Fruit fly (Drosophila melanogaster): ENCODE measurements around the gene CG32548.

The CG32548 gene

DNA sequence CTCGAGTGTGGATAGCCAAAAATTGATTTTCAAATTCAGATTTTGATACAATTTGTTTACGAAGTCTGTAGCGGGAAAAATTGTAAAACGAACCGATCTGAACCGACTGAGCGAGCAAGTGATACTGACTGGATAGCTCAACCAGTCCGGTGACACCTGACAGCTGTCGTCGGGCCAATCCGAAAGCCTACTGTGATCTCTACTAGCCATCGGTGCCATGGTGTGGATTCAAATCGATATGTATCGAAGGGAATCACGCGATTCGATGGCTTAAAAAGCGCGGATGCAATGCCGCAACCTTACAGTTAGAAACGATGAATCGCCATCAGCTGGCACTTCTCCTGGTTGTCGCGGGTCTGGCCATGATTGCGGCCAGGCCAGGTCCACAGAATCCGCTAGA is 3.2 kb downstream of the CG32548 start, which contains the start of gene CG6290:
CG6290 (plus strand) TSS at position 301 of the 400 bp plus-strand sequence.
- TF ChIP-seq usp (GFP tag; optimal IDR thresholded peaks at IDR 0.05) (no peak), CG8478 (optimal IDR thresholded peaks at IDR 0.05) (no peak)

DNA sequence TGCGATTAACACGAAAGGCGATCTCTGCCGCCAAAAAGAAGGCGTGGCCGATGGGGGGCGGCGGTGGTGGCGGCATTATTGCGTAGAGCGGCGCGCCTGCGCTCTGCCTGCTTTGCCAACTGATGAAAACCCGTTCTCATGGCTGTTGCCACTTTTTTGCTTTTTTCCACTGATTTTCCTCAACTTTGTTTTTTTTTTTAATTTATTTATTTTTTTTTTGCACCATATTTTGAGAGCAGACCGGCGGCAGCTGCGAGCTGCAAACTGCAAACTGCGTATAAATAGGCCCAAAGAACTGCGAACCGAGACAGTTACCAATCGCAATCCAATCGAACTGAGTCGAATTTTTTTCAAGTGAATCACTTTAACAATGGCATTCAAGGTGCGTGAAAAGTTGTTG is 18.3 kb downstream of the CG32548 start, which contains the start of gene CG42323:
CG42323 (plus strand) TSS at position 302 of the 400 bp plus-strand sequence.
- TF ChIP-seq Dll (optimal IDR thresholded peaks at IDR 0.05) (no peak), usp (GFP tag; optimal IDR thresholded peaks at IDR 0.05) (no peak), psq (optimal IDR thresholded peaks at IDR 0.05) (no peak), EcR (GFP tag; optimal IDR thresholded peaks at IDR 0.05) (no peak), pan (optimal IDR thresholded peaks at IDR 0.05) (no peak)

DNA sequence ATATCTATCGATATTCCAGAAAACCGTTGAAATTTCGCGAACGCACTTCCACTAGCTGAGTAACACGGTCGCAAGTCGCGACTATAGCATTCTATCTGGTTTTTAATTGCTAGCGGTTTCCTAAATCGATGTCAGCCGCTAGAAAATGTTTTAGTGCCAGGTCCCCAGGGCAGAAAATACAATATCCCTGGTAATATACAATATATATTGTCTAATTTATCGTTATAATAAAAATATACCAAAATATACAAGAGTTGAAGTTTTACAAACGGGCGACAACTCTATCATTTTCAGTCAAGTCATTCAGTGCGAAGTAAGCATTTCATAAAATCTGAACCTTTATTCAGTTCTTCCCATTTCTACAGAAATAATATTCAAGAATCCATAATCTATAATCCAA is 25.3 kb downstream of the CG32548 start, which contains the start of gene CG15056:
CG15056 (plus strand) TSS at position 301 of the 400 bp plus-strand sequence.
- TF ChIP-seq usp (GFP tag; optimal IDR thresholded peaks at IDR 0.05): no peak
- TF ChIP-seq psq (optimal IDR thresholded peaks at IDR 0.05): no peak
- no peak for TF ChIP-seq pan (optimal IDR thresholded peaks at IDR 0.05)
- TF ChIP-seq EcR (GFP tag; optimal IDR thresholded peaks at IDR 0.05): no peak
- TF ChIP-seq CG8478 (optimal IDR thresholded peaks at IDR 0.05): no peak
- no peak for TF ChIP-seq Dll (optimal IDR thresholded peaks at IDR 0.05)

DNA sequence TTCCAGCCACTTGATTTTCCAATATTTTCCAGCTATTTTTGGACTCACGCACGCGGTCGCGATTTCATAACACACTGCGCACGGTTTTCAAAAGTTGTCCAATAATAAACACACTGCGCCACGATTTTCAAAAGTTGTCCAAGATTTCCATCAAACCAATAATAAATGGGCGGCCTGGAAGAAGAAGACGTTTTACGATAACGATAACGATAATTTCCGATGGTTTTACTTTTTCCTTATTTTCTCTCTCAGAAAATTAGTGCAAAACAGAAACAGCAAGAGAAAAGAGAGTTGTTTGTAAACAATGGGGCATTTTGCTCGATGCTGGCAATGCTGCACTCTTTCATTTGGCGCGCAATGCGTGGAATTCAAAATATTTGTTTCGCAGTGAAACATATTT is 30.4 kb downstream of the CG32548 start, which contains the start of gene Nt5b:
Nt5b (minus strand) TSS at position 207 of the 400 bp plus-strand sequence.
- TF ChIP-seq EcR (GFP tag; optimal IDR thresholded peaks at IDR 0.05) (no peak), Dll (optimal IDR thresholded peaks at IDR 0.05) (no peak), pan (optimal IDR thresholded peaks at IDR 0.05) (no peak), usp (GFP tag; optimal IDR thresholded peaks at IDR 0.05) (no peak), CG8478 (optimal IDR thresholded peaks at IDR 0.05) (no peak), psq (optimal IDR thresholded peaks at IDR 0.05) (no peak)

DNA sequence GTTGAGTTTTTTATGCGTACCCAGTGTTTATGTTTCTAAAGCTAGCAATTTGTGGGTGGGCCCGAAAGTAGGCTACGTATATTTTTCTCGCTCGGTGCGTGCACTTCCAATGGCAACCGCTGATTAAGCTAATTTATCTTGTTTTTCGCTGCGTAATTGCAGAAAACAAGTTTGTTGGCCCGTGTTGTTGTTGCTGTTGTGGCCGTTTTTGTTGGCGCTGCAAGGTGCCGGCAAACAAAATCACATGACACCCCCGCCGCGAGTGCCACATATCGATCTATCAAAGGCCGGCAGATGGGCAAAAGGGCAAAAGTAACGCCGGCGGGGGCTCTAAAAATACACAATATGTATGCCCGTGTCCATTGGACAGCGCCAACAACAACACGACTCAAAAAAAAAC is 30.9 kb downstream of the CG32548 start:
- TF ChIP-seq Dll (optimal IDR thresholded peaks at IDR 0.05) (peak; percentile 16), CG8478 (optimal IDR thresholded peaks at IDR 0.05) (no peak), pan (optimal IDR thresholded peaks at IDR 0.05) (no peak)

DNA sequence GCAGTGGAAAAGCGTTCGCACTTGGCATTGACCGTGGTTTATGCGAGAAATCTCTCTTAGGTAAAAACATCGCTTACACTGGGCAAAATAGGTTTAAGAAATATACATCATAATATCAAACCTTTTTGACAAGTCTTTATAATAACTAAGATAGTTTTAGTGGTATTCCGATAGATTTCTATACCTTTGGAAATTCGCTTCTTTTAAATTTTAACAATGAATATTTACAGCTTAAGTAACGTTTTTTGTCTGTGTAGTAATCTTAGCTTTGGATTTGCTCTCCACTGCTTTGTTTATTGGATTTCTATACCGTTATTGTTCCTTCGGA is 33.0 kb downstream of the CG32548 start:
- TF ChIP-seq usp (GFP tag; optimal IDR thresholded peaks at IDR 0.05) (no peak), EcR (GFP tag; optimal IDR thresholded peaks at IDR 0.05) (no peak), CG8478 (optimal IDR thresholded peaks at IDR 0.05) (no peak), Dll (optimal IDR thresholded peaks at IDR 0.05) (no peak), psq (optimal IDR thresholded peaks at IDR 0.05) (no peak), pan (optimal IDR thresholded peaks at IDR 0.05) (no peak)

DNA sequence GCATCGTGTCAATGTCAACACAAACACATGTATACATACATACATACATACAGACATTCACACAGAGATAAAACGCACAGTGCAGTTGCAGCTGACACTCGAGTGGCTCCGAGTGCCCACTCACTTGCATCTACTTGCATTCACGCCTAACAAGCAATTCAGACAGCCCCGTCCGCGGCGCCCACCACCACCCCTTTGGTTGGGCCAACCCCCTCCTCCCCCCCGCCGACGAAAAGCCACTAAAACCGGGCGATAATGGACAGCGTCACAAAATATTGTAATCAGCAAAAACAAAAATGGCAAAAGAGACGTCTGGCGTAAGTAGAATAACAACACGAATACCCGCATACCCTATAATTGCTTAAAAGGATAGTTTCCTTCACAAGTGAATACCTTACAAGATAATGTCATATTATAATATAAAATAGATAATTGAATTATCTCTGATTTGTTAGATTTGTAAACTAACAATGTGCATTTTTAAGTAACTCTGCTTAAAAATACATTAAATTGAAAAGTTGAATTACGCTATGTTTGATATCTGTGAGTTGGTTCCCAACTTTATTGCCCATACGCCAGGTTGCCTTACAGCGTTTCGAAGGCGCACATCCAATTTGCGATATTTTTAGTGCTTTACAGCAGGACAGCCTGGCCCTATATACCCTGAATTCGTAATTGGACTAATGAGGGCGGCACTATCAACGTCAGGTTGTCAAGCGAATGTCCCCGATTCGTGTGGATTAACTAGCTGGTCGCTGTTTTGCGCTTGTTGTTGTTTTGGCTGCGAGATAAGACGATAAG is 33.6 kb downstream of the CG32548 start:
- TF ChIP-seq psq (optimal IDR thresholded peaks at IDR 0.05) (no peak), EcR (GFP tag; optimal IDR thresholded peaks at IDR 0.05) (no peak), usp (GFP tag; optimal IDR thresholded peaks at IDR 0.05) (no peak), Dll (optimal IDR thresholded peaks at IDR 0.05) (no peak)

DNA sequence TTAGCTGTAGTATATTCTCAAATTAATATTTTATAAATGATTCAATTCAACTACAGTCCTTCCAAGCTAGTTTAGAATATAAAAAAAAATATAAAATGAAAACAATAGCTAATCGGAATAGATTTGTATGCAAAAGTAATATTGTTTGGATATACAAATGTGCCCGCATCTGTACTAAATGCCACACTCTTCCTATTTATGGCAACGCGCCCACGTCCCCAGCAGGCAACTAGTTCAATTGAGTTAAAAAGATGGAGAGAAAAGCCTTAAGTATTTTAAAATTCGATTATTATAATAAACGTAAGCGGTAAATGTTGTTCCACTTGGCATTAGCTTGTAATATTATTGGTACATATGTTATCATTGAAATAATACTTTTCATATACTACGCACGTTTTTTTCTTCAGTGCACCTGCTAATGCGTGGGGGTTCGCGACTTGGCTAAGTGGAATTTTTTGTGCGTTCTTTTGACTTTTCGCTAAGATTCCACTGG is 34.8 kb downstream of the CG32548 start:
- no peak for TF ChIP-seq CG8478 (optimal IDR thresholded peaks at IDR 0.05)
- TF ChIP-seq usp (GFP tag; optimal IDR thresholded peaks at IDR 0.05): no peak
- TF ChIP-seq EcR (GFP tag; optimal IDR thresholded peaks at IDR 0.05): no peak
- no peak for TF ChIP-seq psq (optimal IDR thresholded peaks at IDR 0.05)

DNA sequence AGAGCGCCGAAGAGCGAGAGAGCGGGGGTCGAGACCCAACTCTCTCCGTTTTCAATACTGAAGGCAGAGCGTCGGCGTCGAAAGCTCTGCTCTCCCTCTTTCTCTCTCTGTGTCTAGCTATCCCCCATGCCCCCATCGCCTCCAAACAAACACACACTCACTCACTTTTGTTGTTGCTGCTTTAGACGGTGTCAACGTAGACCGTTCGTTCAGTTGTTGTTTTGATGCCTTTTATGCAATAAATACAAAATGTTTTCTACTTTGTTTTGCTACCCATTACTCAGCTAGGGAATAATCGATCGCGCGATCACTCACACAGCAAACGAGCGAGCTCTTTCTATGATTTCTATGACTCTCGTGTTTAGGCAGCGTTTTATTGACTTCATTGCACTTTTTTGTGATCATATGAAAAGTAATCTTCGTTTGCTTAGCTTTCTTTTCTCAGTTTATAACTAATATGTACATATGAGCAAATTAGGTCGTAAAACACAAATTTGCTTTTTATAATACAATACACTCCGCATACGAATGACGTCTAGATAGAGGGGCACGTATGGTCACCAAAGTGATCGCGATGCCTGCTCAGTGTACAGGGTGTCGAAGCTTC is 35.6 kb downstream of the CG32548 start:
- TF ChIP-seq EcR (GFP tag; optimal IDR thresholded peaks at IDR 0.05): no peak
- TF ChIP-seq psq (optimal IDR thresholded peaks at IDR 0.05): no peak
- TF ChIP-seq CG8478 (optimal IDR thresholded peaks at IDR 0.05): no peak
- TF ChIP-seq usp (GFP tag; optimal IDR thresholded peaks at IDR 0.05): no peak
- peak; percentile 95 for TF ChIP-seq Dll (optimal IDR thresholded peaks at IDR 0.05)
- TF ChIP-seq pan (optimal IDR thresholded peaks at IDR 0.05): peak; percentile 82

DNA sequence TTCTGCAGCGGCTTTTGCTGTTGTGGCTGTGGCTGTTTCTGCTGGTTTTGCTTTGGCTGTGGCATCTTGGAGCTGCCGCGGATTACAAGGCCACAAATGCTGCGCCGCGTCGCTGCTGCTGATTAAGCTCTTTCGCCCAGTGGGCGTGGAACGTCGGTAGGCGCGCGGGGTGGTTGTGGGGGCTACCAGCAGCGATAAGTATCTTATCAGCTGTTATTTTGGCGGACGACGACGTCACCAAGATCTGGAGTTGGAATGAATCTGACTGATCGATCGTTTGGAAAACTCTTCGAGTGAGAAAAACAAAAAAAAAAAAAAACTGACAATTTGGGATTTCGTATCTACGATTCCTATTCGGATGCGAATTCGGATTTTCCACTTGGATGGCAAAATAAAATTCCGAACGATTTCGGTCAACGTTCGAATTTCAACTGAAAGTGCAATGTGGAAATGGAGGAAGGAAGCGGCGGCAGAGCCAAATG is 36.2 kb downstream of the CG32548 start:
- TF ChIP-seq EcR (GFP tag; optimal IDR thresholded peaks at IDR 0.05): no peak
- TF ChIP-seq pan (optimal IDR thresholded peaks at IDR 0.05): no peak
- TF ChIP-seq Dll (optimal IDR thresholded peaks at IDR 0.05): no peak
- TF ChIP-seq psq (optimal IDR thresholded peaks at IDR 0.05): no peak
- TF ChIP-seq CG8478 (optimal IDR thresholded peaks at IDR 0.05): no peak
- TF ChIP-seq usp (GFP tag; optimal IDR thresholded peaks at IDR 0.05): no peak

DNA sequence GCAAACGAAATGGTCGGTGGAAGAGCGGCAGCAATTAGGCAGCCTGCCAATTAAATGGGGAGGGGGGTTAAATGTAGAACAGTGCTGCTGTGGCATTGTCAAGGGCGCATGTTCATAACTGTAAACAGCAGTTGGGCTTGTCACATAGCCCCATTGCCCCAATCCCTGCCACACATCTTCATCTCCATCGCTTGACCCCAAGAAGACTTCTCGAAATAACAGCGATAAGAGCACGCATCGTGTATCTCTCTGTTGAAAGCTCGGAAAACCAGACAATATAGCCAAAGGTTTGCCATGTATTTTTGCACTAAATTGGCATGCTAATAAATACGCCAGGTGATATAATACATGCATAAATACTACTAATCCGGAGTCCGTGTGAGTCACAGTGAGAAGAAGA is 37.8 kb downstream of the CG32548 start:
- TF ChIP-seq Dll (optimal IDR thresholded peaks at IDR 0.05) (no peak), usp (GFP tag; optimal IDR thresholded peaks at IDR 0.05) (no peak), pan (optimal IDR thresholded peaks at IDR 0.05) (no peak), CG8478 (optimal IDR thresholded peaks at IDR 0.05) (no peak), psq (optimal IDR thresholded peaks at IDR 0.05) (no peak), EcR (GFP tag; optimal IDR thresholded peaks at IDR 0.05) (no peak)

DNA sequence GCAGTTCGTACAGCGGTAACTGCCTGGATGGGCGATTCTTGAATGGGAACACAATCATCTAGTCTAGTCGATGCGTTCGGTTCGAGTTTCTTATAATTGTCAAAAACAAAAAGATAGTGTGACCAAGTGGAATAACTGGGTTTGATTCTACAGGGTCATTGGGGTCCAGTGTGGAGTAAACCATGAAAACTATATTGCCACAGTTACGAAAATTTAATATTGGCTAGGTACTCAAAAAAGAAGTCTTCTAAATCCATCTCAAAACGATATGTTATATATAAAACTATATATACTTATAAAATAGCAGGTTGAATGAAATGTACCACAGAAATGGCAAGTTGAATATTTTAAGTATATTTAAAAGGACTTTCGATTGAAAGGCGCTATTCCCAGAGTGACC is 40.4 kb downstream of the CG32548 start, which contains the start of gene CG34328:
CG34328 (minus strand) TSS at position 101 of the 400 bp plus-strand sequence.
- TF ChIP-seq psq (optimal IDR thresholded peaks at IDR 0.05) (no peak), CG8478 (optimal IDR thresholded peaks at IDR 0.05) (no peak), EcR (GFP tag; optimal IDR thresholded peaks at IDR 0.05) (no peak), pan (optimal IDR thresholded peaks at IDR 0.05) (no peak), Dll (optimal IDR thresholded peaks at IDR 0.05) (no peak), usp (GFP tag; optimal IDR thresholded peaks at IDR 0.05) (no peak)
